Worm (Caenorhabditis elegans): ENCODE data around the gene F08A7.1.

ce11 chrIV:17475743-17476142 lies 35.3 kb downstream of the F08A7.1 start, which contains the start of gene grl-24:
- TF ChIP-seq unc-130 (GFP tag; optimal IDR thresholded peaks at IDR 0.05) (no peak), skn-1 (tag; optimal IDR thresholded peaks at IDR 0.05) (no peak), nhr-76 (tag; optimal IDR thresholded peaks at IDR 0.05) (no peak), fos-1 (tag; optimal IDR thresholded peaks at IDR 0.05) (no peak)

Measured in whole organism, L4 larva.